Worm (Caenorhabditis elegans) whole organism, midembryonic: Measurements from ENCODE around the gene tdo-2.

Experiments used
- T22C8.4 ChIP-seq: fragments of 200-800 bp; sonication (Bioruptor generic); IDR thresholded peaks from 2 replicates; pipeline ENCODE4 v1.3.6; 2022; ENCODE audit warnings: missing genetic modification characterization, missing compliant biosample characterization
- cog-1 ChIP-seq: sonication (generic microtip); optimal IDR thresholded peaks from 2 replicates; lab custom pipeline; 2016; ENCODE audit warnings: missing genetic modification characterization, missing compliant biosample characterization
- flt-1 ChIP-seq: fragments of 200-800 bp; sonication (Bioruptor generic); IDR thresholded peaks from 2 replicates; pipeline ENCODE4 v1.3.6; 2022; ENCODE audit warnings: missing genetic modification characterization, missing compliant biosample characterization
- ref-1 ChIP-seq: fragments of 200-800 bp; sonication (Bioruptor generic); conservative IDR thresholded peaks from 2 replicates; pipeline ENCODE4 v1.3.6; 2022; ENCODE audit warnings: missing genetic modification reagents, missing genetic modification characterization, missing compliant biosample characterization
- ztf-29 ChIP-seq: fragments of 200-800 bp; sonication (Bioruptor generic); IDR thresholded peaks from 2 replicates; pipeline ENCODE4 v1.3.6; 2022; ENCODE audit warnings: missing genetic modification reagents, missing genetic modification characterization, missing compliant biosample characterization

DNA sequence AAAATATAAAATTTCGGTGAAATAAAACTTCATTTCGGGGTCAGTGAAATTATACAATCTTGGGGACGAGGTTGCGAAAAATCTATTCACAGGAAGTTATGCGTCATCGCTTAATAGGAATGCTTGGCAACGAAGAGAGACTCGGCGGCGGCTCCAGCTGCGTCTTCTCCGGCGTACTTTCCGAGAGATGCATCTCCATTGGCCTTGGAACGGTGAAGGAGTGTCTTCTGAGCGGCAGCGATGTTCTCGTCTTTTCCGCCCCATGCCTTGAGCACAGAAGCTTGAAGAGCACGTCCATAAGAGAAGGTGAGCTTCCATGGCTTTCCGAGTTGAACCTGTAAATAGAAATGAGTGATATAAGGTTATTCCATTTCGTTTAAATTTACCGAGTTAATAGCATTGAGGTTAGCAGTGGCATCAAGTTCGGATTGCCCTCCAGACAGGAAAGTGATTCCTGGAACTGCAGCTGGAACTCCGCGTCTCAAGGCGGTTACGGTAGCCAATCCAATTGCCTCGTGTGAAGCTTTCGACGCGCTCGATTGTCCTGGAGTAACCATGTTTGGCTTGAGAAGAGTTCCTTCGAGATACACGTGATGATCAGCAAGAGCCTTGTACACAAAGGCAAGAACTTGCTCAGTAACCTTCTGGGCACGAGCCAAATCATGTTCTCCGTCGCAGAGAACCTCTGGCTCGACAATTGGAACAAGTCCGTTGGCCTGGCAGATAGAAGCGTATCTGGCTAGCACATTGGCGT, 44.9 kb downstream of the tdo-2 start:
- no peak for TF ChIP-seq T22C8.4 (GFP tag; lab: Robert Waterston, UW)
- TF ChIP-seq cog-1: no peak
- TF ChIP-seq ref-1 (GFP tag; lab: Robert Waterston, UW): no peak
- TF ChIP-seq flt-1 (GFP tag; lab: Robert Waterston, UW): no peak
- no peak for TF ChIP-seq ztf-29 (GFP tag; lab: Robert Waterston, UW)
